Worm (Caenorhabditis elegans) whole organism, L4 larva: ENCODE results near the gene gnrr-4.

ENCODE experiments used
- Y48G9A.11 ChIP-seq: fragments of 200-800 bp; sonication (Bioruptor generic); IDR thresholded peaks from 2 replicates; pipeline ENCODE4 v1.3.6; 2022; ENCODE audit warnings: missing genetic modification reagents, missing genetic modification characterization, missing compliant biosample characterization
- Y5F2A.4 ChIP-seq: fragments of 200-800 bp; sonication (Bioruptor generic); optimal IDR thresholded peaks from 2 replicates; lab custom pipeline; 2018; ENCODE audit warnings: mild to moderate bottlenecking, missing genetic modification characterization, missing compliant biosample characterization
- aly-2 ChIP-seq: sonication (generic microtip); optimal IDR thresholded peaks from 2 replicates; lab custom pipeline; 2018; ENCODE audit warnings: missing biosample characterization, missing genetic modification characterization
- arid-1 ChIP-seq: fragments of 200-800 bp; sonication (Bioruptor generic); conservative IDR thresholded peaks from 2 replicates; pipeline ENCODE4 v1.3.6; 2022; ENCODE audit warnings: missing genetic modification reagents, missing genetic modification characterization, missing compliant biosample characterization
- ceh-32 ChIP-seq: sonication (generic microtip); optimal IDR thresholded peaks from 2 replicates; lab custom pipeline; 2016; ENCODE audit warnings: mild to moderate bottlenecking, missing genetic modification characterization, missing compliant biosample characterization; ENCODE audit not compliant: poor library complexity
- ceh-44 ChIP-seq: fragments of 200-800 bp; sonication (Bioruptor generic); IDR thresholded peaks from 2 replicates; pipeline ENCODE4 v1.3.6; 2022; ENCODE audit warnings: missing genetic modification reagents, missing genetic modification characterization, missing compliant biosample characterization
- ceh-62 ChIP-seq: sonication (generic microtip); optimal IDR thresholded peaks from 2 replicates; lab custom pipeline; 2017; ENCODE audit warnings: missing biosample characterization, missing genetic modification characterization
- ctbp-1 ChIP-seq: fragments of 200-800 bp; sonication (Bioruptor generic); IDR thresholded peaks from 2 replicates; pipeline ENCODE4 v1.3.6; 2022; ENCODE audit warnings: missing genetic modification reagents, missing genetic modification characterization, missing compliant biosample characterization
- daf-16 ChIP-seq, 3 experiments: sonication (generic microtip); optimal IDR thresholded peaks; 2 replicates each; lab custom pipeline; 2016 to 2017; ENCODE audit warnings: missing genetic modification characterization in 3 of 3, missing genetic modification reagents in 3 of 3, mild to moderate bottlenecking in 2 of 3, missing compliant biosample characterization in 2 of 3, missing biosample characterization in 1 of 3, moderate library complexity in 1 of 3
- daf-8 ChIP-seq: fragments of 200-800 bp; sonication (Bioruptor generic); IDR thresholded peaks from 2 replicates; pipeline ENCODE4 v1.3.6; 2022; ENCODE audit warnings: missing genetic modification characterization, missing compliant biosample characterization
- dmd-6 ChIP-seq: fragments of 200-800 bp; sonication (Bioruptor generic); IDR thresholded peaks from 2 replicates; pipeline ENCODE4 v1.3.6; 2022; ENCODE audit warnings: missing genetic modification reagents, missing genetic modification characterization, missing compliant biosample characterization
- dmd-9 ChIP-seq: fragments of 200-800 bp; sonication (Bioruptor generic); IDR thresholded peaks from 2 replicates; pipeline ENCODE4 v1.3.6; 2022; ENCODE audit warnings: missing genetic modification reagents, missing genetic modification characterization, missing compliant biosample characterization
- dpl-1 ChIP-seq: fragments of 150-350 bp; optimal IDR thresholded peaks from 2 replicates; lab custom pipeline; 2014; ENCODE audit warnings: missing biosample characterization, missing genetic modification reagents, missing genetic modification characterization
- dve-1 ChIP-seq: sonication (generic microtip); optimal IDR thresholded peaks from 2 replicates; lab custom pipeline; 2017; ENCODE audit warnings: antibody characterized with exemption, mild to moderate bottlenecking, missing genetic modification characterization, missing compliant biosample characterization; ENCODE audit not compliant: insufficient read depth
- egl-27 ChIP-seq: sonication (generic microtip); optimal IDR thresholded peaks from 3 replicates; lab custom pipeline; 2017; ENCODE audit warnings: missing biosample characterization, missing genetic modification reagents, missing genetic modification characterization
- fos-1 ChIP-seq: fragments of 150-350 bp; optimal IDR thresholded peaks from 2 replicates; lab custom pipeline; 2014; ENCODE audit warnings: missing biosample characterization, missing genetic modification characterization
- gei-8 ChIP-seq: fragments of 200-800 bp; sonication (Bioruptor generic); optimal IDR thresholded peaks from 2 replicates; lab custom pipeline; 2018; ENCODE audit warnings: mild to moderate bottlenecking, missing genetic modification characterization, missing compliant biosample characterization
- hlh-11 ChIP-seq: fragments of 200-800 bp; sonication (Bioruptor generic); optimal IDR thresholded peaks from 2 replicates; lab custom pipeline; 2018; ENCODE audit warnings: mild to moderate bottlenecking, missing genetic modification characterization, missing compliant biosample characterization
- hmg-1.1 ChIP-seq: fragments of 200-800 bp; sonication (Bioruptor generic); IDR thresholded peaks from 2 replicates; pipeline ENCODE4 v1.3.6; 2022; ENCODE audit warnings: missing genetic modification reagents, missing genetic modification characterization, missing compliant biosample characterization
- lin-13 ChIP-seq: fragments of 150-350 bp; optimal IDR thresholded peaks from 2 replicates; lab custom pipeline; 2014; ENCODE audit warnings: missing biosample characterization, missing genetic modification reagents, missing genetic modification characterization
- lin-15B ChIP-seq: fragments of 150-350 bp; sonication (generic microtip); optimal IDR thresholded peaks from 3 replicates; lab custom pipeline; 2014; ENCODE audit warnings: missing biosample characterization, missing genetic modification characterization
- lin-38 ChIP-seq: fragments of 200-800 bp; sonication (Bioruptor generic); IDR thresholded peaks from 2 replicates; pipeline ENCODE4 v1.3.6; 2022; ENCODE audit warnings: missing genetic modification reagents, missing genetic modification characterization, missing compliant biosample characterization
- lir-3 ChIP-seq: sonication (generic microtip); optimal IDR thresholded peaks from 2 replicates; lab custom pipeline; 2016; ENCODE audit warnings: mild to moderate bottlenecking, missing genetic modification characterization, missing compliant biosample characterization
- lsy-2 ChIP-seq, 2 experiments: fragments of 150-350 bp in 1 of 2; sonication (generic microtip) in 1 of 2; optimal IDR thresholded peaks; 2 replicates each; lab custom pipeline; 2014 to 2017; ENCODE audit warnings: missing biosample characterization in 2 of 2, missing genetic modification characterization in 2 of 2
- madf-5 ChIP-seq, 2 experiments: fragments of 200-800 bp; sonication (Bioruptor generic); IDR thresholded peaks; 2 replicates each; pipeline ENCODE4 v1.3.6; 2022; ENCODE audit warnings: missing compliant biosample characterization in 2 of 2, missing genetic modification characterization in 2 of 2
- mep-1 ChIP-seq: fragments of 150-350 bp; sonication (generic microtip); optimal IDR thresholded peaks from 3 replicates; lab custom pipeline; 2014; ENCODE audit warnings: missing biosample characterization, missing genetic modification characterization
- mes-2 ChIP-seq: sonication (generic microtip); optimal IDR thresholded peaks from 2 replicates; lab custom pipeline; 2016; ENCODE audit warnings: missing genotype, mild to moderate bottlenecking, missing genetic modification characterization, missing compliant biosample characterization; ENCODE audit not compliant: poor library complexity, severe bottlenecking
- mxl-2 ChIP-seq: fragments of 200-800 bp; sonication (Bioruptor generic); conservative IDR thresholded peaks from 2 replicates; pipeline ENCODE4 v1.3.6; 2022; ENCODE audit warnings: missing genetic modification reagents, missing genetic modification characterization, missing compliant biosample characterization
- mxl-3 ChIP-seq: fragments of 200-800 bp; sonication (Bioruptor generic); optimal IDR thresholded peaks from 2 replicates; lab custom pipeline; 2018; ENCODE audit warnings: mild to moderate bottlenecking, missing genetic modification characterization, missing compliant biosample characterization
- nhr-237 ChIP-seq: sonication (generic microtip); optimal IDR thresholded peaks from 2 replicates; lab custom pipeline; 2017; ENCODE audit warnings: missing biosample characterization, missing genetic modification characterization
- nhr-25 ChIP-seq: sonication (generic microtip); optimal IDR thresholded peaks from 2 replicates; lab custom pipeline; 2017; ENCODE audit warnings: missing genetic modification characterization, mild to moderate bottlenecking, missing compliant biosample characterization, antibody characterized with exemption, moderate library complexity, borderline replicate concordance; ENCODE audit not compliant: insufficient read depth
- nhr-28 ChIP-seq: fragments of 150-350 bp; optimal IDR thresholded peaks from 2 replicates; lab custom pipeline; 2014; ENCODE audit warnings: missing biosample characterization, missing genetic modification characterization
- nhr-41 ChIP-seq: fragments of 200-800 bp; sonication (Bioruptor generic); IDR thresholded peaks from 2 replicates; pipeline ENCODE4 v1.3.6; 2022; ENCODE audit warnings: missing genetic modification reagents, missing genetic modification characterization, missing compliant biosample characterization
- nhr-6 ChIP-seq: fragments of 150-350 bp; optimal IDR thresholded peaks from 2 replicates; lab custom pipeline; 2014; ENCODE audit warnings: missing biosample characterization, missing genetic modification characterization
- nhr-77 ChIP-seq: fragments of 150-350 bp; optimal IDR thresholded peaks from 2 replicates; lab custom pipeline; 2014; ENCODE audit warnings: missing biosample characterization, missing genetic modification characterization
- pha-4 ChIP-seq, 2 experiments: fragments of 150-350 bp in 1 of 2; fragments of 200-800 bp in 1 of 2; sonication (Bioruptor generic) in 1 of 2; IDR thresholded peaks in 1 of 2; optimal IDR thresholded peaks in 1 of 2; 2 replicates each; pipeline versions ENCODE4 v1.3.6 to Lab custom; 2014 to 2022; ENCODE audit warnings: missing genetic modification characterization in 2 of 2, missing genetic modification reagents in 2 of 2, missing biosample characterization in 1 of 2, missing compliant biosample characterization in 1 of 2
- php-3 ChIP-seq: fragments of 200-800 bp; sonication (Bioruptor generic); IDR thresholded peaks from 2 replicates; pipeline ENCODE4 v1.3.6; 2022; ENCODE audit warnings: missing genetic modification reagents, missing genetic modification characterization, missing compliant biosample characterization
- pqm-1 ChIP-seq: sonication (generic microtip); optimal IDR thresholded peaks from 2 replicates; lab custom pipeline; 2017; ENCODE audit warnings: missing biosample characterization, missing genetic modification characterization
- rbr-2 ChIP-seq: sonication (generic microtip); optimal IDR thresholded peaks from 2 replicates; lab custom pipeline; 2016; ENCODE audit warnings: missing genotype, missing genetic modification characterization, missing compliant biosample characterization
- skn-1 ChIP-seq: fragments of 150-350 bp; optimal IDR thresholded peaks from 2 replicates; lab custom pipeline; 2014; ENCODE audit warnings: missing biosample characterization, missing genetic modification characterization
- spr-3 ChIP-seq: fragments of 200-800 bp; sonication (Bioruptor generic); optimal IDR thresholded peaks from 2 replicates; lab custom pipeline; 2018; ENCODE audit warnings: mild to moderate bottlenecking, missing genetic modification characterization, missing compliant biosample characterization
- tag-97 ChIP-seq: fragments of 200-800 bp; sonication (Bioruptor generic); IDR thresholded peaks from 2 replicates; pipeline ENCODE4 v1.3.6; 2022; ENCODE audit warnings: missing genetic modification characterization, missing compliant biosample characterization
- unc-130 ChIP-seq: sonication (generic microtip); optimal IDR thresholded peaks from 2 replicates; lab custom pipeline; 2016; ENCODE audit warnings: missing genetic modification reagents, missing genetic modification characterization, missing compliant biosample characterization
- unc-62 ChIP-seq, 3 experiments: fragments of 150-350 bp in 1 of 3; sonication (generic microtip); optimal IDR thresholded peaks in 2 of 3; peaks in 1 of 3; 1 replicate in 1 of 3; 2 replicates in 2 of 3; lab custom pipeline; 2014 to 2017; ENCODE audit warnings: missing biosample characterization in 3 of 3, missing genetic modification characterization in 3 of 3, missing genetic modification reagents in 3 of 3, missing genotype in 1 of 3
- zip-2 ChIP-seq: fragments of 150-350 bp; optimal IDR thresholded peaks from 2 replicates; lab custom pipeline; 2014; ENCODE audit warnings: missing biosample characterization, missing genetic modification characterization
- ztf-11 ChIP-seq: fragments of 150-350 bp; optimal IDR thresholded peaks from 2 replicates; lab custom pipeline; 2014; ENCODE audit warnings: missing biosample characterization, missing genetic modification characterization

The gnrr-4 gene

DNA sequence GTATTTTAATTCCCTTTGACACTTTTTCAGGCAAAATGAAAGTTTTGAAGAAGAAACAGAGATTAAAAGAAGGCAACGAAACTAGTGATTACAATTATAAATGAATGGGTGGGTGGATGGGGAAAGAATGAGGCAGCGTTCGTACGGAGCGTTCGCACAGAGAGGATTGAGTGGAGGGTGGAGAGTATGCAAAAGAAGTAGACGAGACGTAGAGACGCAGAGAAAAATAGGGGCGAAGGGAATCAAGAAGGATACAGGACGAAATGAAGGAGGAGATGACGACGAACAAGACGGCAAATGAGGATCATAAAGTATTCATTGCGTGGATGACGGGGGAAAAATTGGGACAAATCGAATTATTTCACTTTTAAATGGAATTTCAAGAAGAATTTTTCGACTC is 21.6 kb upstream of the gnrr-4 start:
- TF ChIP-seq ztf-11 (tag; lab: Kevin White, UChicago) = no peak
- TF ChIP-seq nhr-237 (tag; lab: Kevin White, UChicago) = no peak
- TF ChIP-seq ctbp-1 (GFP tag; lab: Robert Waterston, UW) = no peak
- TF ChIP-seq hmg-1.1 = 0 out of 2 replicates have a peak, but pooled peaks have one; percentile 51
- no peak for TF ChIP-seq ceh-62 (tag; lab: Kevin White, UChicago)
- peak; percentile 14 for TF ChIP-seq rbr-2 (tag; lab: Kevin White, UChicago)
- no peak for TF ChIP-seq nhr-77
- no peak for TF ChIP-seq spr-3
- TF ChIP-seq unc-62 (GFP tag; optimal IDR thresholded peaks at IDR 0.05 in 1 of 2; lab: Kevin White, UChicago) = peak in 1 of 2 experiments; percentile 82
- no peak for TF ChIP-seq unc-62 (tag; optimal IDR thresholded peaks at IDR 0.05; lab: Kevin White, UChicago)
- no peak for TF ChIP-seq gei-8
- peak; percentile 8 for TF ChIP-seq dve-1 (tag; lab: Kevin White, UChicago)

- TF ChIP-seq unc-62 (GFP tag; optimal IDR thresholded peaks at IDR 0.05 in 1 of 2; lab: Kevin White, UChicago) (peak in 1 of 2 experiments; percentile 28), unc-62 (tag; optimal IDR thresholded peaks at IDR 0.05; lab: Kevin White, UChicago) (no peak), fos-1 (no peak), mxl-3 (GFP tag; lab: Kevin White, UChicago) (no peak), skn-1 (tag; lab: Kevin White, UChicago) (no peak), lir-3 (tag; lab: Kevin White, UChicago) (no peak), nhr-25 (peak; percentile 44), dmd-9 (GFP tag; lab: Robert Waterston, UW) (no peak), nhr-41 (no peak), nhr-77 (peak; percentile 9), nhr-28 (tag; lab: Kevin White, UChicago) (peak; percentile 67), Y5F2A.4 (GFP tag; lab: Kevin White, UChicago) (no peak), zip-2 (tag; lab: Kevin White, UChicago) (no peak), tag-97 (GFP tag; lab: Robert Waterston, UW) (no peak), hlh-11 (tag; lab: Kevin White, UChicago) (peak; percentile 76), pha-4 (GFP tag; IDR thresholded peaks at IDR 0.05; lab: Robert Waterston, UW) (no peak), pha-4 (tag; optimal IDR thresholded peaks at IDR 0.05; lab: Kevin White, UChicago) (peak; percentile 90), pqm-1 (tag; lab: Kevin White, UChicago) (no peak), ceh-32 (tag; lab: Kevin White, UChicago) (no peak), hmg-1.1 (peak; percentile 58; the same call in 1 of the 2 replicates), daf-8 (GFP tag; lab: Robert Waterston, UW) (no peak), nhr-6 (tag; lab: Kevin White, UChicago) (peak; percentile 37), dpl-1 (GFP tag; lab: Kevin White, UChicago) (no peak), ctbp-1 (GFP tag; lab: Robert Waterston, UW) (peak; percentile 54; the same call in 1 of the 2 replicates), lsy-2 (tag; optimal IDR thresholded peaks at IDR 0.05; lab: Kevin White, UChicago) (peak in 1 of 2 experiments; percentile 35), lin-38 (peak; percentile 57; the same call in 1 of the 2 replicates), arid-1 (GFP tag; lab: Robert Waterston, UW) (no peak), mes-2 (tag; lab: Kevin White, UChicago) (peak; percentile 67), mep-1 (tag; lab: Kevin White, UChicago) (peak; percentile 75), mxl-2 (no peak), lin-15B (tag; lab: Kevin White, UChicago) (no peak), dmd-6 (GFP tag; lab: Robert Waterston, UW) (peak; percentile 25; the same call in 1 of the 2 replicates), ceh-44 (no peak), dve-1 (tag; lab: Kevin White, UChicago) (peak; percentile 42), aly-2 (no peak), lin-13 (no peak), Y48G9A.11 (no peak), php-3 (GFP tag; lab: Robert Waterston, UW) (0 out of 2 replicates have a peak, but pooled peaks have one; percentile 49), daf-16 (GFP tag; optimal IDR thresholded peaks at IDR 0.05; lab: Kevin White, UChicago) (peak in 1 of 2 experiments; percentile 56), daf-16 (tag; optimal IDR thresholded peaks at IDR 0.05; lab: Kevin White, UChicago) (peak; percentile 86), unc-130 (GFP tag; lab: Kevin White, UChicago) (no peak), madf-5 (GFP tag; IDR thresholded peaks at IDR 0.05; lab: Robert Waterston, UW) (no peak), egl-27 (tag; lab: Kevin White, UChicago) (no peak), rbr-2 (tag; lab: Kevin White, UChicago) (peak; percentile 50)
Observed at ce11 chrX:5763904-5764303, 20.8 kb upstream of the gnrr-4 start.
